Fruit fly (Drosophila melanogaster) whole organism: ENCODE data around the gene CG33687.

Experiments used
- Dll ChIP-seq: fragments of >200 bp; optimal IDR thresholded peaks from 2 replicates; lab custom pipeline; 2017
- psq ChIP-seq: fragments of >200 bp; optimal IDR thresholded peaks from 2 replicates; lab custom pipeline; 2017

- TF ChIP-seq Dll (lab: Kevin White, UChicago) (no peak), psq (lab: Kevin White, UChicago) (no peak)
Measured at dm6 chr3L:16149418-16150160, 48.1 kb upstream of the CG33687 start.
